Worm (Caenorhabditis elegans) whole organism, L4 larva: ENCODE data around the gene sqv-2.

ENCODE experiments used
- D1046.2 ChIP-seq: fragments of 200-800 bp; sonication (Bioruptor generic); IDR thresholded peaks from 2 replicates; pipeline ENCODE4 v1.3.6; 2022; ENCODE audit warnings: missing genetic modification characterization, missing compliant biosample characterization
- F44E2.7 ChIP-seq: fragments of 200-800 bp; sonication (Bioruptor generic); IDR thresholded peaks from 2 replicates; pipeline ENCODE4 v2.1.2; 2022; ENCODE audit warnings: missing genetic modification characterization, missing compliant biosample characterization
- F49E8.2 ChIP-seq: sonication (generic microtip); optimal IDR thresholded peaks from 2 replicates; lab custom pipeline; 2016; ENCODE audit warnings: missing compliant biosample characterization, mild to moderate bottlenecking, missing genetic modification characterization, borderline replicate concordance
- T20F7.1 ChIP-seq: fragments of 200-800 bp; sonication (Bioruptor generic); optimal IDR thresholded peaks from 2 replicates; lab custom pipeline; 2018; ENCODE audit warnings: mild to moderate bottlenecking, missing genetic modification characterization, missing compliant biosample characterization
- Y105C5A.15 ChIP-seq: fragments of 200-800 bp; sonication (Bioruptor generic); IDR thresholded peaks from 2 replicates; pipeline ENCODE4 v1.3.6; 2022; ENCODE audit warnings: missing genetic modification characterization, missing compliant biosample characterization
- Y48G9A.11 ChIP-seq: fragments of 200-800 bp; sonication (Bioruptor generic); IDR thresholded peaks from 2 replicates; pipeline ENCODE4 v1.3.6; 2022; ENCODE audit warnings: missing genetic modification reagents, missing genetic modification characterization, missing compliant biosample characterization
- Y5F2A.4 ChIP-seq: fragments of 200-800 bp; sonication (Bioruptor generic); optimal IDR thresholded peaks from 2 replicates; lab custom pipeline; 2018; ENCODE audit warnings: mild to moderate bottlenecking, missing genetic modification characterization, missing compliant biosample characterization
- Y75B8A.6 ChIP-seq: fragments of 200-800 bp; sonication (Bioruptor generic); IDR thresholded peaks from 2 replicates; pipeline ENCODE4 v1.3.6; 2022; ENCODE audit warnings: missing genetic modification reagents, missing genetic modification characterization, missing compliant biosample characterization
- ZK546.5 ChIP-seq, 2 experiments: sonication (generic microtip); optimal IDR thresholded peaks; 2 replicates each; lab custom pipeline; 2017; ENCODE audit warnings: missing biosample characterization in 2 of 2, missing genetic modification characterization in 2 of 2
- aly-2 ChIP-seq: sonication (generic microtip); optimal IDR thresholded peaks from 2 replicates; lab custom pipeline; 2018; ENCODE audit warnings: missing biosample characterization, missing genetic modification characterization
- ama-1 ChIP-seq: fragments of 150-350 bp; optimal IDR thresholded peaks from 2 replicates; lab custom pipeline; 2014; ENCODE audit warnings: inconsistent platforms, mixed read lengths
- attf-4 ChIP-seq: sonication (generic microtip); optimal IDR thresholded peaks from 3 replicates; lab custom pipeline; 2017; ENCODE audit warnings: missing biosample characterization, missing genetic modification characterization
- ceh-32 ChIP-seq: sonication (generic microtip); optimal IDR thresholded peaks from 2 replicates; lab custom pipeline; 2016; ENCODE audit warnings: mild to moderate bottlenecking, missing genetic modification characterization, missing compliant biosample characterization; ENCODE audit not compliant: poor library complexity
- ceh-44 ChIP-seq: fragments of 200-800 bp; sonication (Bioruptor generic); IDR thresholded peaks from 2 replicates; pipeline ENCODE4 v1.3.6; 2022; ENCODE audit warnings: missing genetic modification reagents, missing genetic modification characterization, missing compliant biosample characterization
- ces-1 ChIP-seq: fragments of 150-350 bp; sonication (generic microtip); optimal IDR thresholded peaks from 4 replicates; lab custom pipeline; 2014; ENCODE audit warnings: missing biosample characterization, missing genetic modification reagents, missing genetic modification characterization
- ctbp-1 ChIP-seq: fragments of 200-800 bp; sonication (Bioruptor generic); IDR thresholded peaks from 2 replicates; pipeline ENCODE4 v1.3.6; 2022; ENCODE audit warnings: missing genetic modification reagents, missing genetic modification characterization, missing compliant biosample characterization
- daf-16 ChIP-seq, 3 experiments: sonication (generic microtip); optimal IDR thresholded peaks; 2 replicates each; lab custom pipeline; 2016 to 2017; ENCODE audit warnings: missing genetic modification characterization in 3 of 3, missing genetic modification reagents in 3 of 3, mild to moderate bottlenecking in 2 of 3, missing compliant biosample characterization in 2 of 3, missing biosample characterization in 1 of 3, moderate library complexity in 1 of 3
- daf-19 ChIP-seq: fragments of 200-800 bp; sonication (Bioruptor generic); conservative IDR thresholded peaks from 2 replicates; pipeline ENCODE4 v1.3.6; 2022; ENCODE audit warnings: missing genetic modification characterization, missing compliant biosample characterization
- dmd-9 ChIP-seq: fragments of 200-800 bp; sonication (Bioruptor generic); IDR thresholded peaks from 2 replicates; pipeline ENCODE4 v1.3.6; 2022; ENCODE audit warnings: missing genetic modification reagents, missing genetic modification characterization, missing compliant biosample characterization
- duxl-1 ChIP-seq: sonication (generic microtip); optimal IDR thresholded peaks from 2 replicates; lab custom pipeline; 2016; ENCODE audit warnings: mild to moderate bottlenecking, missing genetic modification characterization, moderate library complexity, missing compliant biosample characterization; ENCODE audit not compliant: poor library complexity
- egl-43 ChIP-seq: fragments of 200-800 bp; sonication (Bioruptor generic); IDR thresholded peaks from 2 replicates; pipeline ENCODE4 v1.3.6; 2022; ENCODE audit warnings: missing genetic modification reagents, missing genetic modification characterization, missing compliant biosample characterization
- jun-1 ChIP-seq: fragments of 150-350 bp; optimal IDR thresholded peaks from 2 replicates; lab custom pipeline; 2014; ENCODE audit warnings: missing biosample characterization, missing genetic modification reagents, missing genetic modification characterization
- lim-7 ChIP-seq: fragments of 200-800 bp; sonication (Bioruptor generic); IDR thresholded peaks from 2 replicates; pipeline ENCODE4 v1.3.6; 2022; ENCODE audit warnings: missing genetic modification characterization, missing compliant biosample characterization
- lin-1 ChIP-seq: fragments of 200-800 bp; sonication (Bioruptor generic); IDR thresholded peaks from 2 replicates; pipeline ENCODE4 v1.3.6; 2022; ENCODE audit warnings: missing genetic modification reagents, missing genetic modification characterization, missing compliant biosample characterization
- lin-15B ChIP-seq: fragments of 150-350 bp; sonication (generic microtip); optimal IDR thresholded peaks from 3 replicates; lab custom pipeline; 2014; ENCODE audit warnings: missing biosample characterization, missing genetic modification characterization
- lir-3 ChIP-seq: sonication (generic microtip); optimal IDR thresholded peaks from 2 replicates; lab custom pipeline; 2016; ENCODE audit warnings: mild to moderate bottlenecking, missing genetic modification characterization, missing compliant biosample characterization
- madf-5 ChIP-seq, 2 experiments: fragments of 200-800 bp; sonication (Bioruptor generic); IDR thresholded peaks; 2 replicates each; pipeline ENCODE4 v1.3.6; 2022; ENCODE audit warnings: missing compliant biosample characterization in 2 of 2, missing genetic modification characterization in 2 of 2
- madf-9 ChIP-seq: fragments of 200-800 bp; sonication (Bioruptor generic); conservative IDR thresholded peaks from 2 replicates; pipeline ENCODE4 v1.3.6; 2022; ENCODE audit warnings: missing genetic modification reagents, missing genetic modification characterization, missing compliant biosample characterization
- mdt-29 ChIP-seq: fragments of 200-800 bp; sonication (Bioruptor generic); IDR thresholded peaks from 2 replicates; pipeline ENCODE4 v1.3.6; 2022; ENCODE audit warnings: missing genetic modification reagents, missing genetic modification characterization, missing compliant biosample characterization
- mep-1 ChIP-seq: fragments of 150-350 bp; sonication (generic microtip); optimal IDR thresholded peaks from 3 replicates; lab custom pipeline; 2014; ENCODE audit warnings: missing biosample characterization, missing genetic modification characterization
- mxl-3 ChIP-seq: fragments of 200-800 bp; sonication (Bioruptor generic); optimal IDR thresholded peaks from 2 replicates; lab custom pipeline; 2018; ENCODE audit warnings: mild to moderate bottlenecking, missing genetic modification characterization, missing compliant biosample characterization
- nhr-11 ChIP-seq: fragments of 150-350 bp; optimal IDR thresholded peaks from 2 replicates; lab custom pipeline; 2014; ENCODE audit warnings: missing biosample characterization, missing genetic modification characterization
- nhr-111 ChIP-seq: fragments of 200-800 bp; sonication (Bioruptor generic); optimal IDR thresholded peaks from 2 replicates; lab custom pipeline; 2018; ENCODE audit warnings: mild to moderate bottlenecking, missing genetic modification characterization, missing compliant biosample characterization
- nhr-25 ChIP-seq: sonication (generic microtip); optimal IDR thresholded peaks from 2 replicates; lab custom pipeline; 2017; ENCODE audit warnings: missing genetic modification characterization, mild to moderate bottlenecking, missing compliant biosample characterization, antibody characterized with exemption, moderate library complexity, borderline replicate concordance; ENCODE audit not compliant: insufficient read depth
- nhr-28 ChIP-seq: fragments of 150-350 bp; optimal IDR thresholded peaks from 2 replicates; lab custom pipeline; 2014; ENCODE audit warnings: missing biosample characterization, missing genetic modification characterization
- nhr-42 ChIP-seq: fragments of 200-800 bp; sonication (Bioruptor generic); IDR thresholded peaks from 2 replicates; pipeline ENCODE4 v1.3.6; 2022; ENCODE audit warnings: missing genetic modification characterization, missing compliant biosample characterization
- nhr-6 ChIP-seq: fragments of 150-350 bp; optimal IDR thresholded peaks from 2 replicates; lab custom pipeline; 2014; ENCODE audit warnings: missing biosample characterization, missing genetic modification characterization
- nhr-77 ChIP-seq: fragments of 150-350 bp; optimal IDR thresholded peaks from 2 replicates; lab custom pipeline; 2014; ENCODE audit warnings: missing biosample characterization, missing genetic modification characterization
- saeg-2 ChIP-seq: fragments of 200-800 bp; sonication (Bioruptor generic); IDR thresholded peaks from 2 replicates; pipeline ENCODE4 v1.3.6; 2022; ENCODE audit warnings: missing genetic modification reagents, missing genetic modification characterization, missing compliant biosample characterization
- snpc-4 ChIP-seq: fragments of 150-350 bp; optimal IDR thresholded peaks from 2 replicates; lab custom pipeline; 2014; ENCODE audit warnings: missing biosample characterization, missing genetic modification characterization
- spr-1 ChIP-seq: sonication (generic microtip); optimal IDR thresholded peaks from 2 replicates; lab custom pipeline; 2016; ENCODE audit warnings: mild to moderate bottlenecking, missing genetic modification characterization, missing compliant biosample characterization
- tra-1 ChIP-seq: fragments of 200-800 bp; sonication (Bioruptor generic); IDR thresholded peaks from 2 replicates; pipeline ENCODE4 v1.3.6; 2022; ENCODE audit warnings: missing genetic modification reagents, missing genetic modification characterization, missing compliant biosample characterization
- unc-62 ChIP-seq, 3 experiments: fragments of 150-350 bp in 1 of 3; sonication (generic microtip); optimal IDR thresholded peaks in 2 of 3; peaks in 1 of 3; 1 replicate in 1 of 3; 2 replicates in 2 of 3; lab custom pipeline; 2014 to 2017; ENCODE audit warnings: missing biosample characterization in 3 of 3, missing genetic modification characterization in 3 of 3, missing genetic modification reagents in 3 of 3, missing genotype in 1 of 3
- zfp-2 ChIP-seq: sonication (generic microtip); optimal IDR thresholded peaks from 2 replicates; lab custom pipeline; 2016; ENCODE audit warnings: mild to moderate bottlenecking, missing genetic modification characterization, missing compliant biosample characterization
- zfp-3 ChIP-seq: fragments of 200-800 bp; sonication (Bioruptor generic); conservative IDR thresholded peaks from 2 replicates; pipeline ENCODE4 v1.3.6; 2022; ENCODE audit warnings: missing genetic modification reagents, missing genetic modification characterization, missing compliant biosample characterization
- zip-11 ChIP-seq: fragments of 200-800 bp; sonication (Bioruptor generic); IDR thresholded peaks from 2 replicates; pipeline ENCODE4 v1.3.6; 2022; ENCODE audit warnings: missing genetic modification characterization, missing compliant biosample characterization
- ztf-11 ChIP-seq: fragments of 150-350 bp; optimal IDR thresholded peaks from 2 replicates; lab custom pipeline; 2014; ENCODE audit warnings: missing biosample characterization, missing genetic modification characterization
- ztf-7 ChIP-seq: fragments of 150-350 bp; optimal IDR thresholded peaks from 2 replicates; lab custom pipeline; 2014; ENCODE audit warnings: missing biosample characterization, missing genetic modification characterization

The sqv-2 gene

DNA sequence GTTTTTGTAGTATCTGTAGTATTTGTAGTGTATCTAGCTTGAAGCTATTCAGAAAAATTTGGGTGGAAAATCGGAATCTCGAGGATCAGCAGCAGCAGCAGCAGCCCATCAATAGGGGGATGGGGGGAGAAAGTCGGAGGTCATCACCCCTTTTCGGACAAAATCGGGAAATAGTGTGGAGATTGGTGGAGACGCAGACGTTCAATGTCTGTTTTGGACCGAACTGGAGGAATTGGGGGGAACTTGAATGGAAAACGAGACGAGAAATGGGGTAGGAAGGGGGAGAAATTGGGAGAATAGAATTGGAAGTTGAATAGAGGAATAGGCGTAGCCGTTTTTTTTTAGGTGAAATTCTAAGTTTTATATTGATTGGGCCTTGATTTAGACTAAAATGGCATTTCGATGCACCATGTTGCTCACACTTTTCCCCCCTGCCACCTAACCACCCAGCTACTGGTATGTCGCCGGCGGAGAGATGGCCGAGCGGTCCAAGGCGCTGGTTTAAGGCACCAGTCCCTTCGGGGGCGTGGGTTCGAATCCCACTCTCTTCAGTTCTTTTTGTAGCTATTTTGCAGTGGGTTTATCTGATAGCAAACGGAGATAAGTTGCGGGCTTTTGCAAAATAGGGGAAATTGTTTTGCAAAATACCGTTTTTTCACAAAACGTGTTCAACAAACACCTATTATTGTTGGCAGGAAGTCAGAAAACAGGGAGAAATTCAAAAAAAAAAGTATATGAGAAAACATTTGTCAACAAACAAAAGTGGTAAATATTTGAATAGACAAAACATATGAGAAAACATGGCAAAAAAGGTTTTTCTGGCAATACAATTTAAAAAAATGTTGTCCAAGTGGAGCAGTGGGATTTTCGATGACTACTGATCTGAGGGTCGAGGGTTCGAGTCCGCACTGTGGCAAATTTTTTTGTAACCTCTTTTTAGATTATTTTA is 34.0 kb downstream of the sqv-2 start (continued):
- TF ChIP-seq lin-1 (GFP tag; lab: Robert Waterston, UW) = 0 out of 2 replicates have a peak, but pooled peaks have one; percentile 37
- TF ChIP-seq snpc-4 (tag; lab: Kevin White, UChicago) = no peak
- TF ChIP-seq zip-11 (GFP tag; lab: Robert Waterston, UW) = no peak
- no peak for TF ChIP-seq mxl-3 (GFP tag; lab: Kevin White, UChicago)
- TF ChIP-seq ZK546.5 (tag; optimal IDR thresholded peaks at IDR 0.05; lab: Kevin White, UChicago) = no peak
- no peak for TF ChIP-seq spr-1 (tag; lab: Kevin White, UChicago)
- no peak for TF ChIP-seq jun-1 (tag; lab: Kevin White, UChicago)
- TF ChIP-seq unc-62 (GFP tag; optimal IDR thresholded peaks at IDR 0.05 in 1 of 2; lab: Kevin White, UChicago) = peak in 1 of 2 experiments; percentile 42
- TF ChIP-seq unc-62 (tag; optimal IDR thresholded peaks at IDR 0.05; lab: Kevin White, UChicago) = no peak
- no peak for TF ChIP-seq Y48G9A.11 (GFP tag; lab: Robert Waterston, UW)
- TF ChIP-seq nhr-25 (tag; lab: Kevin White, UChicago) = no peak
- no peak for TF ChIP-seq Y75B8A.6 (GFP tag; lab: Robert Waterston, UW)
- TF ChIP-seq mep-1 (tag; lab: Kevin White, UChicago) = no peak
- TF ChIP-seq madf-9 (GFP tag; lab: Robert Waterston, UW) = 0 out of 2 replicates have a peak, but pooled peaks have one; percentile 4
- no peak for TF ChIP-seq lin-15B (tag; lab: Kevin White, UChicago)
- 0 out of 2 replicates have a peak, but pooled peaks have one; percentile 46 for TF ChIP-seq D1046.2
- no peak for TF ChIP-seq nhr-77 (tag; lab: Kevin White, UChicago)
- peak; percentile 90 for TF ChIP-seq egl-43
- TF ChIP-seq Y5F2A.4 (GFP tag; lab: Kevin White, UChicago) = no peak
- no peak for TF ChIP-seq zfp-2 (tag; lab: Kevin White, UChicago)
- no peak for TF ChIP-seq nhr-6 (tag; lab: Kevin White, UChicago)
- no peak for TF ChIP-seq ztf-11 (tag; lab: Kevin White, UChicago)
- TF ChIP-seq nhr-42 (GFP tag; lab: Robert Waterston, UW) = no peak
- no peak for TF ChIP-seq ctbp-1 (GFP tag; lab: Robert Waterston, UW)
- TF ChIP-seq tra-1 (GFP tag; lab: Robert Waterston, UW) = 0 out of 2 replicates have a peak, but pooled peaks have one; percentile 40
- no peak for TF ChIP-seq zfp-3 (GFP tag; lab: Robert Waterston, UW)
- no peak for TF ChIP-seq daf-19 (GFP tag; lab: Robert Waterston, UW)
- peak in 1 of 2 experiments; percentile 26 for TF ChIP-seq daf-16 (GFP tag; optimal IDR thresholded peaks at IDR 0.05; lab: Kevin White, UChicago)
- TF ChIP-seq daf-16 (tag; optimal IDR thresholded peaks at IDR 0.05; lab: Kevin White, UChicago) = peak; percentile 2
- TF ChIP-seq F44E2.7 (GFP tag; lab: Robert Waterston, UW) = no peak
- TF ChIP-seq duxl-1 = no peak
- no peak for TF ChIP-seq ama-1 (lab: Kevin White, UChicago)
- no peak for TF ChIP-seq aly-2
- peak; percentile 29 for TF ChIP-seq nhr-28 (tag; lab: Kevin White, UChicago)
- no peak for TF ChIP-seq nhr-11 (tag; lab: Kevin White, UChicago)
- TF ChIP-seq dmd-9 (GFP tag; lab: Robert Waterston, UW) = no peak
- peak; percentile 83 for TF ChIP-seq lim-7 (GFP tag; lab: Robert Waterston, UW)
- no peak for TF ChIP-seq ztf-7 (tag; lab: Kevin White, UChicago)
- peak; percentile 25; the same call in 1 of the 2 replicates for TF ChIP-seq mdt-29
- TF ChIP-seq lir-3 (tag; lab: Kevin White, UChicago) = no peak
- no peak for TF ChIP-seq attf-4 (tag; lab: Kevin White, UChicago)
- no peak for TF ChIP-seq ceh-32 (tag; lab: Kevin White, UChicago)
- no peak for TF ChIP-seq F49E8.2 (tag; lab: Kevin White, UChicago)
- no peak for TF ChIP-seq ces-1 (GFP tag; lab: Kevin White, UChicago)
- 0 out of 4 replicates have a peak, but pooled peaks have one; percentile 37 to 53 for TF ChIP-seq madf-5 (GFP tag; IDR thresholded peaks at IDR 0.05; lab: Robert Waterston, UW)
- TF ChIP-seq ceh-44 (GFP tag; lab: Robert Waterston, UW) = no peak
- TF ChIP-seq T20F7.1 (GFP tag; lab: Kevin White, UChicago) = no peak
- TF ChIP-seq Y105C5A.15 (GFP tag; lab: Robert Waterston, UW) = 0 out of 2 replicates have a peak, but pooled peaks have one; percentile 65
- TF ChIP-seq saeg-2 = no peak
- TF ChIP-seq nhr-111 = peak; percentile 3
